Worm (Caenorhabditis elegans) whole organism, L1 larva: Measurements from ENCODE around the gene H06I04.6.

Source experiments
- ces-1 ChIP-seq: fragments of 150-350 bp; optimal IDR thresholded peaks from 2 replicates; lab custom pipeline; 2014; ENCODE audit warnings: missing biosample characterization, missing genetic modification reagents, missing genetic modification characterization
- hpl-2 ChIP-seq: fragments of 150-350 bp; optimal IDR thresholded peaks from 2 replicates; lab custom pipeline; 2014; ENCODE audit warnings: missing biosample characterization, missing genetic modification reagents, missing genetic modification characterization
- lin-15B ChIP-seq: fragments of 150-350 bp; sonication (generic microtip); optimal IDR thresholded peaks from 3 replicates; lab custom pipeline; 2014; ENCODE audit warnings: missing biosample characterization, missing genetic modification characterization
- lin-39 ChIP-seq: fragments of 150-350 bp; optimal IDR thresholded peaks from 2 replicates; lab custom pipeline; 2014; ENCODE audit warnings: missing biosample characterization, missing genetic modification reagents, missing genetic modification characterization
- lsy-2 ChIP-seq, 2 experiments: fragments of 150-350 bp; optimal IDR thresholded peaks; 2 replicates each; lab custom pipeline; 2014; ENCODE audit warnings: missing biosample characterization in 2 of 2, missing genetic modification characterization in 2 of 2
- nhr-20 ChIP-seq: sonication (generic microtip); optimal IDR thresholded peaks from 2 replicates; lab custom pipeline; 2016; ENCODE audit warnings: mild to moderate bottlenecking, missing genetic modification characterization, missing compliant biosample characterization
- pqm-1 ChIP-seq: sonication (generic microtip); optimal IDR thresholded peaks from 3 replicates; lab custom pipeline; 2017; ENCODE audit warnings: missing biosample characterization, missing genetic modification characterization
- zag-1 ChIP-seq: fragments of 150-350 bp; optimal IDR thresholded peaks from 2 replicates; lab custom pipeline; 2014; ENCODE audit warnings: missing biosample characterization, missing genetic modification characterization

DNA sequence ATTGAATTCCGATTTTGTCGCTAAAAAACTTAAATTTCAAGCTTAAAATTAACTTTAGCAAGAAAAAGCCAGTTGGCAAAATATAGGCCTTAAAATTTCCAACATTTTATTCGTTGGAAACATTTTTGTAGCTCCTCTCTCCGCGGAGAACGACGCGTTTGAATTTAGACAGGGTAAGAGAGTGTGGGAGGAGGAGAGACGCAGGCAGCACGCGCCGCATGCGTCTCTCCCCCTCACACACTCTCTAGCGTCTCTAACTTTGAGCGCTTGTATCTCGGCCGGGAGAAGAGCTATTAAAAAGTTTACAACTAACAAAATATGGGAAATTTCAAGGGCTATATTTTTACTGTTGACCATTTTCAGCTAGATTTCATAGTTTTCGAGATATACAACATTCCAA lies 2.9 kb downstream of the H06I04.6 start:
- no peak for TF ChIP-seq ces-1 (GFP tag; lab: Kevin White, UChicago)
- TF ChIP-seq lin-39 = no peak
- no peak for TF ChIP-seq hpl-2 (GFP tag; lab: Kevin White, UChicago)
- TF ChIP-seq pqm-1 = no peak
- no peak for TF ChIP-seq lin-15B (tag; lab: Kevin White, UChicago)
- TF ChIP-seq nhr-20 (tag; lab: Kevin White, UChicago) = no peak
- no peak for TF ChIP-seq lsy-2 (tag; optimal IDR thresholded peaks at IDR 0.05; lab: Kevin White, UChicago)
- no peak for TF ChIP-seq zag-1
